Worm (Caenorhabditis elegans): ENCODE results near the gene W01C8.5.
A peak's percentile ranks its signal among the peaks of the same experiment; 100 is the strongest.

W01C8.5 gene

ce11 chrX:5728956-5729467 is 31.9 kb upstream of the W01C8.5 start (continued):
- peak; percentile 16 for TF ChIP-seq pqm-1 (tag; optimal IDR thresholded peaks at IDR 0.05)
- TF ChIP-seq fkh-6 (tag; optimal IDR thresholded peaks at IDR 0.05) = peak; percentile 9
- peak; percentile 20 for TF ChIP-seq lim-6 (tag; optimal IDR thresholded peaks at IDR 0.05)
- TF ChIP-seq mec-3 (tag; optimal IDR thresholded peaks at IDR 0.05; ENCODE audit: borderline replicate concordance) = peak; percentile 23
- TF ChIP-seq nfya-1 (tag; optimal IDR thresholded peaks at IDR 0.05) = peak; percentile 52
- TF ChIP-seq ceh-34 (tag; optimal IDR thresholded peaks at IDR 0.05) = peak; percentile 45
- no peak for TF ChIP-seq hlh-30 (tag; optimal IDR thresholded peaks at IDR 0.05; ENCODE audit: insufficient read depth)
- peak; percentile 9 for TF ChIP-seq pag-3 (tag; optimal IDR thresholded peaks at IDR 0.05; ENCODE audit: borderline replicate concordance)
- peak; percentile 50 for TF ChIP-seq ref-2 (tag; optimal IDR thresholded peaks at IDR 0.05)
- no peak for TF ChIP-seq T23F11.4 (GFP tag; optimal IDR thresholded peaks at IDR 0.05)
- TF ChIP-seq tbx-2 (tag; optimal IDR thresholded peaks at IDR 0.05) = peak; percentile 72
- TF ChIP-seq ahr-1 (tag; optimal IDR thresholded peaks at IDR 0.05) = no peak
- peak; percentile 77 for TF ChIP-seq pros-1 (tag; optimal IDR thresholded peaks at IDR 0.05)
- peak; percentile 41 for TF ChIP-seq hlh-8 (tag; optimal IDR thresholded peaks at IDR 0.05)

- TF ChIP-seq ceh-22 (tag; optimal IDR thresholded peaks at IDR 0.05) (no peak), ceh-45 (GFP tag; IDR thresholded peaks at IDR 0.05) (no peak), syd-9 (tag; optimal IDR thresholded peaks at IDR 0.05) (no peak)
Measured at ce11 chrX:5726160-5726559, 29.1 kb upstream of the W01C8.5 start.

- no peak for TF ChIP-seq T23F11.4 (GFP tag; optimal IDR thresholded peaks at IDR 0.05)
- TF ChIP-seq nhr-232 (tag; optimal IDR thresholded peaks at IDR 0.05) = no peak
- peak; percentile 93 for TF ChIP-seq unc-42 (tag; optimal IDR thresholded peaks at IDR 0.05)
- peak; percentile 40 for TF ChIP-seq ceh-31 (tag; optimal IDR thresholded peaks at IDR 0.05)
Measured at ce11 chrX:5724544-5724943, 27.4 kb upstream of the W01C8.5 start.

- peak; percentile 76 for TF ChIP-seq unc-42 (tag; optimal IDR thresholded peaks at IDR 0.05)
- TF ChIP-seq gmeb-2 (tag; optimal IDR thresholded peaks at IDR 0.05) = no peak
Measured at ce11 chrX:5723758-5724157, 26.6 kb upstream of the W01C8.5 start.

- TF ChIP-seq fax-1 (tag; optimal IDR thresholded peaks at IDR 0.05) = no peak
Measured at ce11 chrX:5720929-5721328, 23.8 kb upstream of the W01C8.5 start.

- TF ChIP-seq npax-4 (tag; optimal IDR thresholded peaks at IDR 0.05) = no peak
- no peak for TF ChIP-seq pqm-1 (tag; optimal IDR thresholded peaks at IDR 0.05)
- no peak for TF ChIP-seq pha-2 (tag; optimal IDR thresholded peaks at IDR 0.05)
- TF ChIP-seq dve-1 (tag; optimal IDR thresholded peaks at IDR 0.05) = no peak
- no peak for TF ChIP-seq sox-4 (tag; optimal IDR thresholded peaks at IDR 0.05)
- TF ChIP-seq ceh-6 (GFP tag; optimal IDR thresholded peaks at IDR 0.05) = no peak
Measured at ce11 chrX:5720124-5720523, 23.0 kb upstream of the W01C8.5 start, which contains the start of gene C41G11.1. Gene C41G11.1 (minus strand): TSS chrX:5720224.

ce11 chrX:5715831-5716364 is 18.8 kb upstream of the W01C8.5 start:
- TF ChIP-seq che-1 (tag; optimal IDR thresholded peaks at IDR 0.05) (no peak), hlh-13 (GFP tag; optimal IDR thresholded peaks at IDR 0.05) (no peak), ceh-9 (tag; optimal IDR thresholded peaks at IDR 0.05) (no peak), F13H6.1 (tag; optimal IDR thresholded peaks at IDR 0.05) (no peak), lin-11 (tag; optimal IDR thresholded peaks at IDR 0.05) (no peak), ztf-16 (tag; optimal IDR thresholded peaks at IDR 0.05) (no peak), nfya-1 (tag; optimal IDR thresholded peaks at IDR 0.05) (no peak), pat-9 (tag; optimal IDR thresholded peaks at IDR 0.05) (no peak), rnt-1 (tag; optimal IDR thresholded peaks at IDR 0.05) (no peak), ets-4 (tag; optimal IDR thresholded peaks at IDR 0.05) (no peak), syd-9 (tag; optimal IDR thresholded peaks at IDR 0.05) (no peak), hlh-6 (tag; optimal IDR thresholded peaks at IDR 0.05) (no peak), dmd-4 (tag; optimal IDR thresholded peaks at IDR 0.05; ENCODE audit: borderline replicate concordance) (no peak), ceh-45 (GFP tag; IDR thresholded peaks at IDR 0.05) (no peak), sdc-2 (tag; optimal IDR thresholded peaks at IDR 0.05) (no peak), ceh-30 (tag; optimal IDR thresholded peaks at IDR 0.05) (no peak), ceh-19 (GFP tag; optimal IDR thresholded peaks at IDR 0.05) (no peak), ceh-31 (tag; optimal IDR thresholded peaks at IDR 0.05) (no peak), elt-2 (tag; optimal IDR thresholded peaks at IDR 0.05) (no peak)
